Worm (Caenorhabditis elegans): ENCODE data around the gene mom-1.
A peak's percentile ranks its signal among the peaks of the same experiment; 100 is the strongest.

mom-1 gene

DNA sequence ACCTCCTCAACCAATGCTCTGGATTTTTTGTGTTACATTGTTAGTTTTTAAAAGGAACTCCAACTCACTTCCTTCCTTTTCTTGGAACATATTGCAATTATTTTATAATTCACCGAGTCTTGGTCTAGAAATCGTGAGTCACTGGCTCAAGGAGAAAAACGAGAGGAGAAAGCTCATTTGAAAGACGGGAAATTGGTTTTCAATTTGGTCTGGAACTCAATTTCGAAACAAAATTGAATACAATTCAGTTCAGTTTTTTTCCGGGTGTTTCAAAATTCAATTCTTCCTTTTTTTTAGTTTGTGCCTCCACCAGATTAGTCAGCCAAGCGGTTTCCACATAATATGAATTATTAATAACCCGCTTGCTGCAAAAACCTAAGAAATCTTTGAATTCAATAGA, 45.0 kb upstream of the mom-1 start (continued):
- TF ChIP-seq nhr-237 (tag; optimal IDR thresholded peaks at IDR 0.05) (no peak), lsy-2 (tag; optimal IDR thresholded peaks at IDR 0.05) (peak in 1 of 2 experiments; percentile 20), skn-1 (tag; optimal IDR thresholded peaks at IDR 0.05) (no peak), nhr-77 (tag; optimal IDR thresholded peaks at IDR 0.05) (no peak), ceh-32 (tag; optimal IDR thresholded peaks at IDR 0.05; ENCODE audit: poor library complexity) (no peak), ceh-44 (GFP tag; IDR thresholded peaks at IDR 0.05) (no peak), sdz-12 (GFP tag; optimal IDR thresholded peaks at IDR 0.05) (no peak), ces-1 (GFP tag; optimal IDR thresholded peaks at IDR 0.05) (peak; percentile 77), arid-1 (GFP tag; conservative IDR thresholded peaks at IDR 0.05) (no peak), snpc-4 (tag; optimal IDR thresholded peaks at IDR 0.05) (no peak)

DNA sequence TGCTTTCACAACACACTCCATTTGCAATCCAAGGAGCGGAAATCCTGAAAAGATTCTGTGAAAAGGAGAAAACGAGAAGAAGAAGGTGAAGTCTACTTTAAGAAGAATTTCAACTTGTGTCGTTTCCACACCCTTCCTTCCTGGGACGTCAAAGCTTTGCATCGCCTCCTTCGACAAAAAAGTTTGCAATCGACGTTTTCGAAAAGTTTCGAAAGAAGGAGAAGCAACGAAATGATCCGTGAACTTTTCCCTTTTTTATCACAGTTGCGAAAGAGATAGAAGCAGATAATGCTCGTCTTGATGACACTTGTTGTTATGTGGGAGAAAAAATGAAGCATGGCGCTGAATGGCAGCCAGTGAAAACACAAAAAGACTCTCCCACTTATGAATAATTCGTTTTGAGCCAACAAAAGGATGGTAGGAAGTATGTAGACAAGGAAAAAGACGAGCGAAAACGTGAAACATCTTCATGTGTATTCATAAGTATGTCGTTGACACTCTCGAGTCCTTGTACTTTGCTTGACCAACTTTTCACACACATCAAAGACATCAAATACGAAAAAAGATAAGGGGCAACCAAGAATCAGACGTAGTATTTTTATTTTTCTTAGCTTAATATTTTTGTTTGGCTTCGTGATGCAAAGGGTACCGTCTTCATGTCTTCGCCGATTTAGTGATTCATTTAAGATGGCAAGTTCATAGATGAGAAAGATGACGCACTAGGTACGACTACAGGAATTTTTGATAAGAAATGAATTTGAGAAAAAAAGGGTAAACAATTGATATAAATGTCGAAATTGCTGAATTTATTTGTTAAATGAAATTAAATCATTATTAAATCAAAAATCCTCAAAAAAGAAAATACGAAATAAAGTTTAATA, 43.9 kb upstream of the mom-1 start:
- TF ChIP-seq daf-16 (GFP tag; optimal IDR thresholded peaks at IDR 0.05), result no peak
- TF ChIP-seq daf-16 (tag; optimal IDR thresholded peaks at IDR 0.05), result peak; percentile 58
- peak; percentile 10 for TF ChIP-seq fkh-10 (GFP tag; optimal IDR thresholded peaks at IDR 0.05)
- no peak for TF ChIP-seq gei-8 (GFP tag; optimal IDR thresholded peaks at IDR 0.05)
- TF ChIP-seq dmd-6 (GFP tag; IDR thresholded peaks at IDR 0.05), result peak; percentile 52
- TF ChIP-seq nhr-28 (tag; optimal IDR thresholded peaks at IDR 0.05), result peak; percentile 66
- no peak for TF ChIP-seq unc-39 (tag; optimal IDR thresholded peaks at IDR 0.05)
- TF ChIP-seq F44E2.7 (GFP tag; IDR thresholded peaks at IDR 0.05), result no peak
- no peak for TF ChIP-seq nhr-76 (tag; optimal IDR thresholded peaks at IDR 0.05)
- peak; percentile 3 for TF ChIP-seq dpl-1 (GFP tag; optimal IDR thresholded peaks at IDR 0.05)
- peak; percentile 17 for TF ChIP-seq dve-1 (tag; optimal IDR thresholded peaks at IDR 0.05; ENCODE audit: insufficient read depth)
- no peak for TF ChIP-seq unc-62 (GFP tag; optimal IDR thresholded peaks at IDR 0.05 in 1 of 2)
- TF ChIP-seq unc-62 (tag; optimal IDR thresholded peaks at IDR 0.05), result no peak
- TF ChIP-seq hlh-30 (tag; optimal IDR thresholded peaks at IDR 0.05; ENCODE audit: insufficient read depth), result no peak
- TF ChIP-seq ces-1 (GFP tag; optimal IDR thresholded peaks at IDR 0.05), result peak; percentile 12

DNA sequence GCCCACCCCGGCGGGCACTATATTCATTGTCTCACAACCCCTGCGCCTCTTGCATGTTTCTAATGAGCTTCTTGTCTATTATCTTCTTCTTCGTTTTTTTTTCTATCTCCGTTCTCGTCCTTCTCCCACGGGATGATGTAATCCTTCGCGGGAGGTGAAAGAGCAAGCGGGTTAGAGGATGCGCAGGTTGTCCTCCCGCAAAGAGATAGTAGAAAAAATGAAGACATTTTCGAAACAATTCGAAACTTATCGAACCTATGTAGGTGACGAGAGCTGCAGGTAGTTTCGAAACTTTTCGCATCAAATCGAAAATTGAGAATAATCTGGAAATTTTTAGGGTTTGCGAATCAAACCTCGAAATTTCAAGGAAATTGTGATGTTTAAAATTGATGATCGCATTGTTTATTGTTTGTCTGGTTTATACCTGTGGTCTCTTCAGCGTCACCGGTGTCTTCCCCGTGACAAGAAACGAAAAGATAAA, 42.6 kb upstream of the mom-1 start:
- peak; percentile 54 for TF ChIP-seq hlh-30 (tag; optimal IDR thresholded peaks at IDR 0.05; ENCODE audit: insufficient read depth)
- no peak for TF ChIP-seq zfp-2 (tag; optimal IDR thresholded peaks at IDR 0.05)
- no peak for TF ChIP-seq unc-62 (GFP tag; optimal IDR thresholded peaks at IDR 0.05 in 1 of 2)
- no peak for TF ChIP-seq unc-62 (tag; optimal IDR thresholded peaks at IDR 0.05)
- TF ChIP-seq spr-1 (tag; optimal IDR thresholded peaks at IDR 0.05), result no peak
- TF ChIP-seq pqm-1 (tag; optimal IDR thresholded peaks at IDR 0.05), result peak; percentile 66
- TF ChIP-seq tra-1 (GFP tag; IDR thresholded peaks at IDR 0.05), result peak; percentile 71
- TF ChIP-seq ceh-20 (GFP tag; IDR thresholded peaks at IDR 0.05), result 0 out of 2 replicates have a peak, but pooled peaks have one; percentile 23
- peak; percentile 61 for TF ChIP-seq nhr-10 (tag; optimal IDR thresholded peaks at IDR 0.05)
- TF ChIP-seq ceh-28 (tag; optimal IDR thresholded peaks at IDR 0.05), result no peak
- no peak for TF ChIP-seq ceh-32 (tag; optimal IDR thresholded peaks at IDR 0.05; ENCODE audit: poor library complexity)
- peak in 1 of 2 experiments; percentile 31 for TF ChIP-seq lsy-2 (tag; optimal IDR thresholded peaks at IDR 0.05)
- TF ChIP-seq arid-1 (GFP tag; conservative IDR thresholded peaks at IDR 0.05), result no peak
- TF ChIP-seq lin-38 (GFP tag; IDR thresholded peaks at IDR 0.05), result no peak
- peak; percentile 23 for TF ChIP-seq lin-13 (GFP tag; optimal IDR thresholded peaks at IDR 0.05)
- TF ChIP-seq lir-3 (tag; optimal IDR thresholded peaks at IDR 0.05), result no peak
- TF ChIP-seq nhr-28 (tag; optimal IDR thresholded peaks at IDR 0.05), result peak; percentile 72
- TF ChIP-seq D1046.2 (GFP tag; IDR thresholded peaks at IDR 0.05), result no peak
- TF ChIP-seq daf-19 (GFP tag; conservative IDR thresholded peaks at IDR 0.05), result no peak
- no peak for TF ChIP-seq T20F7.1 (GFP tag; optimal IDR thresholded peaks at IDR 0.05)
- TF ChIP-seq F26F4.8 (GFP tag; conservative IDR thresholded peaks at IDR 0.05), result no peak
- peak; percentile 41; the same call in 1 of the 2 replicates for TF ChIP-seq nhr-41 (GFP tag; IDR thresholded peaks at IDR 0.05)
- no peak for TF ChIP-seq lin-1 (GFP tag; IDR thresholded peaks at IDR 0.05)
- no peak for TF ChIP-seq ctbp-1 (GFP tag; IDR thresholded peaks at IDR 0.05)
- TF ChIP-seq ceh-44 (GFP tag; IDR thresholded peaks at IDR 0.05), result no peak
- no peak for TF ChIP-seq ZK337.2 (GFP tag; IDR thresholded peaks at IDR 0.05)
- TF ChIP-seq nhr-111 (GFP tag; optimal IDR thresholded peaks at IDR 0.05), result no peak
- peak; percentile 75 for TF ChIP-seq mep-1 (tag; optimal IDR thresholded peaks at IDR 0.05)
- TF ChIP-seq mdl-1 (tag; optimal IDR thresholded peaks at IDR 0.05), result peak in 1 of 2 experiments; percentile 52
- no peak for TF ChIP-seq madf-5 (GFP tag; IDR thresholded peaks at IDR 0.05)
- peak; percentile 16 for TF ChIP-seq dve-1 (tag; optimal IDR thresholded peaks at IDR 0.05; ENCODE audit: insufficient read depth)

All from whole organism, L4 larva.